Fruit fly (Drosophila melanogaster) whole organism, embryonic: ENCODE measurements around the gene Gr64b.
A peak's percentile ranks its signal among the peaks of the same experiment; 100 is the strongest.

Experiments
- Adf1 ChIP-seq: fragments of 200-800 bp; sonication (Bioruptor generic); IDR thresholded peaks from 2 replicates; pipeline ENCODE4 v1.3.6; 2022; ENCODE audit warnings: missing biosample characterization, missing genetic modification characterization
- Asciz ChIP-seq: fragments of 200-800 bp; sonication (Bioruptor generic); optimal IDR thresholded peaks from 2 replicates; lab custom pipeline; 2017; ENCODE audit warnings: missing biosample characterization, mild to moderate bottlenecking, missing genetic modification characterization, missing genetic modification reagents
- Awh ChIP-seq: fragments of 200-800 bp; sonication (Bioruptor generic); IDR thresholded peaks from 2 replicates; pipeline ENCODE4, ENCODE4 v1.3.6; 2022; ENCODE audit warnings: missing biosample characterization, missing genetic modification characterization
- CG10147 ChIP-seq: fragments of 200-800 bp; sonication (Bioruptor generic); optimal IDR thresholded peaks from 2 replicates; lab custom pipeline; 2019; ENCODE audit warnings: missing biosample characterization, mild to moderate bottlenecking, missing genetic modification characterization, moderate library complexity
- CG1024 ChIP-seq: fragments of 200-800 bp; sonication (Bioruptor generic); IDR thresholded peaks from 2 replicates; pipeline ENCODE4 v1.3.6; 2022; ENCODE audit warnings: missing biosample characterization, missing genetic modification characterization
- CG10267 ChIP-seq: fragments of 200-800 bp; sonication (Bioruptor generic); optimal IDR thresholded peaks from 2 replicates; lab custom pipeline; 2018; ENCODE audit warnings: missing biosample characterization, mild to moderate bottlenecking, missing genetic modification characterization, moderate library complexity
- CG10654 ChIP-seq: fragments of 200-800 bp; sonication (Bioruptor generic); optimal IDR thresholded peaks from 2 replicates; lab custom pipeline; 2016; ENCODE audit warnings: missing biosample characterization, missing genetic modification characterization
- CG10959 ChIP-seq: fragments of 200-800 bp; sonication (Bioruptor generic); IDR thresholded peaks from 2 replicates; pipeline ENCODE4 v1.3.6; 2022; ENCODE audit warnings: missing biosample characterization, missing genetic modification characterization
- CG11456 ChIP-seq: fragments of 200-800 bp; sonication (Bioruptor generic); IDR thresholded peaks from 3 replicates; pipeline ENCODE4 v1.3.6; 2022; ENCODE audit warnings: missing biosample characterization, missing genetic modification characterization
- CG12659 ChIP-seq: fragments of 200-800 bp; sonication (Bioruptor generic); optimal IDR thresholded peaks from 3 replicates; lab custom pipeline; 2017; ENCODE audit warnings: mild to moderate bottlenecking, missing biosample characterization, missing genetic modification reagents, missing genetic modification characterization
- CG12769 ChIP-seq: fragments of 200-800 bp; sonication (Bioruptor generic); optimal IDR thresholded peaks from 2 replicates; lab custom pipeline; 2019; ENCODE audit warnings: missing biosample characterization, mild to moderate bottlenecking, missing genetic modification characterization, moderate library complexity
- CG13894 ChIP-seq: fragments of 200-800 bp; sonication (Bioruptor generic); optimal IDR thresholded peaks from 3 replicates; lab custom pipeline; 2018; ENCODE audit warnings: missing biosample characterization, mild to moderate bottlenecking, missing genetic modification characterization, moderate library complexity
- CG14965 ChIP-seq: fragments of 200-800 bp; sonication (Bioruptor generic); optimal IDR thresholded peaks from 2 replicates; lab custom pipeline; 2016; ENCODE audit warnings: missing biosample characterization, missing genetic modification characterization, borderline replicate concordance
- CG15073 ChIP-seq: fragments of 200-800 bp; sonication (Bioruptor generic); optimal IDR thresholded peaks from 2 replicates; lab custom pipeline; 2016; ENCODE audit warnings: missing biosample characterization, missing genetic modification characterization
- CG15514 ChIP-seq: fragments of 200-800 bp; sonication (Bioruptor generic); optimal IDR thresholded peaks from 3 replicates; lab custom pipeline; 2017; ENCODE audit warnings: missing biosample characterization, missing genetic modification characterization, mild to moderate bottlenecking, moderate library complexity, missing genetic modification reagents
- CG15696 ChIP-seq: fragments of 200-800 bp; sonication (Bioruptor generic); optimal IDR thresholded peaks from 2 replicates; lab custom pipeline; 2019; ENCODE audit warnings: missing biosample characterization, mild to moderate bottlenecking, missing genetic modification characterization, moderate library complexity
- CG17829 ChIP-seq: fragments of 200-800 bp; optimal IDR thresholded peaks from 2 replicates; lab custom pipeline; 2019; ENCODE audit warnings: missing biosample characterization, mild to moderate bottlenecking, missing genetic modification characterization, moderate library complexity
- CG2202 ChIP-seq: fragments of 200-800 bp; sonication (Bioruptor generic); optimal IDR thresholded peaks from 2 replicates; lab custom pipeline; 2018; ENCODE audit warnings: missing biosample characterization, mild to moderate bottlenecking, missing genetic modification characterization
- CG7372 ChIP-seq: fragments of 200-800 bp; sonication (Bioruptor generic); IDR thresholded peaks from 2 replicates; pipeline ENCODE4 v1.3.6; 2022; ENCODE audit warnings: missing biosample characterization, missing genetic modification characterization
- CG9609 ChIP-seq: fragments of 200-800 bp; sonication (Bioruptor generic); optimal IDR thresholded peaks from 3 replicates; lab custom pipeline; 2016; ENCODE audit warnings: missing biosample characterization, missing genetic modification characterization
- CG9817 ChIP-seq: fragments of 200-800 bp; sonication (Bioruptor generic); optimal IDR thresholded peaks from 2 replicates; lab custom pipeline; 2018; ENCODE audit warnings: missing biosample characterization, mild to moderate bottlenecking, missing genetic modification characterization, moderate library complexity
- Chrac-16 ChIP-seq: fragments of 200-800 bp; sonication (Bioruptor generic); optimal IDR thresholded peaks from 3 replicates; lab custom pipeline; 2016; ENCODE audit warnings: missing biosample characterization, missing genetic modification characterization
- Gug ChIP-seq: fragments of 200-800 bp; sonication (Bioruptor generic); IDR thresholded peaks from 4 replicates; pipeline ENCODE4 v1.3.6; 2022; ENCODE audit warnings: missing biosample characterization, missing genetic modification characterization
- Hmx ChIP-seq: fragments of 200-800 bp; sonication (Bioruptor generic); optimal IDR thresholded peaks from 2 replicates; lab custom pipeline; 2016; ENCODE audit warnings: missing biosample characterization, missing genetic modification characterization
- MBD-R2 ChIP-seq: fragments of 200-800 bp; sonication (Bioruptor generic); IDR thresholded peaks from 2 replicates; pipeline ENCODE4 v1.3.6; 2022; ENCODE audit warnings: missing biosample characterization, missing genetic modification characterization
- NC2α ChIP-seq: fragments of 200-800 bp; sonication (Bioruptor generic); optimal IDR thresholded peaks from 2 replicates; lab custom pipeline; 2016; ENCODE audit warnings: missing biosample characterization, missing genetic modification characterization
- Nf-YA ChIP-seq: fragments of 200-800 bp; sonication (Bioruptor generic); IDR thresholded peaks from 2 replicates; pipeline ENCODE4 v1.3.6; 2022; ENCODE audit warnings: missing biosample characterization, missing genetic modification characterization
- Optix ChIP-seq: fragments of 200-800 bp; sonication (Bioruptor generic); IDR thresholded peaks from 3 replicates; pipeline ENCODE4 v1.3.6; 2022; ENCODE audit warnings: missing biosample characterization, missing genetic modification characterization
- Poxn ChIP-seq: fragments of 200-800 bp; sonication (Bioruptor generic); IDR thresholded peaks from 2 replicates; pipeline ENCODE4 v1.3.6; 2022; ENCODE audit warnings: missing biosample characterization, missing genetic modification characterization
- ato ChIP-seq: fragments of 200-800 bp; sonication (Bioruptor generic); IDR thresholded peaks from 2 replicates; pipeline ENCODE4 v1.3.6; 2022; ENCODE audit warnings: missing biosample characterization, missing genetic modification characterization; ENCODE audit not compliant: partially characterized antibody
- bcd ChIP-seq: fragments of 200-800 bp; sonication (Bioruptor generic); optimal IDR thresholded peaks from 2 replicates; lab custom pipeline; 2017; ENCODE audit warnings: missing biosample characterization, mild to moderate bottlenecking, missing genetic modification characterization
- cato ChIP-seq: fragments of 200-800 bp; sonication (Bioruptor generic); optimal IDR thresholded peaks from 2 replicates; lab custom pipeline; 2016; ENCODE audit warnings: missing biosample characterization, missing genetic modification characterization, borderline replicate concordance
- dimm ChIP-seq: fragments of 200-800 bp; sonication (Bioruptor generic); IDR thresholded peaks from 2 replicates; pipeline ENCODE4 v1.3.6; 2022; ENCODE audit warnings: missing biosample characterization, missing genetic modification characterization
- exex ChIP-seq: fragments of 200-800 bp; sonication (Bioruptor generic); optimal IDR thresholded peaks from 4 replicates; lab custom pipeline; 2018; ENCODE audit warnings: missing biosample characterization, mild to moderate bottlenecking, missing genetic modification characterization, moderate library complexity
- gsb-n ChIP-seq: fragments of 200-800 bp; sonication (Bioruptor generic); optimal IDR thresholded peaks from 3 replicates; lab custom pipeline; 2018; ENCODE audit warnings: missing biosample characterization, mild to moderate bottlenecking, missing genetic modification characterization
- gt ChIP-seq: fragments of 200-800 bp; sonication (Bioruptor generic); IDR thresholded peaks from 2 replicates; pipeline ENCODE4 v1.3.6; 2022; ENCODE audit warnings: missing biosample characterization, missing genetic modification characterization
- hkb ChIP-seq, 2 experiments: fragments of 200-800 bp in 1 of 2; fragments of >200 bp in 1 of 2; sonication (Bioruptor generic) in 1 of 2; IDR thresholded peaks in 1 of 2; optimal IDR thresholded peaks in 1 of 2; 2 replicates each; pipeline versions ENCODE4 v1.3.6 to Lab custom; 2017 to 2022; ENCODE audit warnings: missing biosample characterization in 1 of 2, missing genetic modification characterization in 1 of 2
- nerfin-1 ChIP-seq: fragments of 200-800 bp; sonication (Bioruptor generic); optimal IDR thresholded peaks from 3 replicates; lab custom pipeline; 2019; ENCODE audit warnings: missing biosample characterization, mild to moderate bottlenecking, missing genetic modification characterization, moderate library complexity
- p53 ChIP-seq: fragments of 200-800 bp; sonication (Bioruptor generic); optimal IDR thresholded peaks from 2 replicates; lab custom pipeline; 2016; ENCODE audit warnings: missing biosample characterization, missing genetic modification characterization
- phol ChIP-seq: fragments of 200-800 bp; sonication (Bioruptor generic); optimal IDR thresholded peaks from 3 replicates; lab custom pipeline; 2018; ENCODE audit warnings: missing biosample characterization, mild to moderate bottlenecking, missing genetic modification characterization, moderate library complexity
- prd ChIP-seq, 3 experiments: fragments of >200 bp in 2 of 3; fragments of 200-800 bp in 1 of 3; sonication (Bioruptor generic) in 1 of 3; optimal IDR thresholded peaks in 2 of 3; IDR thresholded peaks in 1 of 3; 2 replicates in 2 of 3; 3 replicates in 1 of 3; pipeline versions ENCODE4 v1.3.6 to Lab custom; 2017 to 2022; ENCODE audit warnings: missing biosample characterization in 1 of 3, missing genetic modification characterization in 1 of 3
- ro ChIP-seq: fragments of 200-800 bp; sonication (Bioruptor generic); IDR thresholded peaks from 2 replicates; pipeline ENCODE4 v1.3.6; 2022; ENCODE audit warnings: missing biosample characterization, missing genetic modification characterization
- run ChIP-seq: fragments of 200-800 bp; sonication (Bioruptor generic); optimal IDR thresholded peaks from 3 replicates; lab custom pipeline; 2018; ENCODE audit warnings: missing biosample characterization, mild to moderate bottlenecking, missing genetic modification characterization
- salm ChIP-seq: fragments of 200-800 bp; sonication (Bioruptor generic); optimal IDR thresholded peaks from 2 replicates; lab custom pipeline; 2018; ENCODE audit warnings: missing biosample characterization, mild to moderate bottlenecking, missing genetic modification characterization
- slou ChIP-seq: fragments of 200-800 bp; sonication (Bioruptor generic); optimal IDR thresholded peaks from 3 replicates; lab custom pipeline; 2016; ENCODE audit warnings: missing biosample characterization, missing genetic modification characterization
- sna ChIP-seq: fragments of 200-800 bp; sonication (Bioruptor generic); IDR thresholded peaks from 2 replicates; pipeline ENCODE4 v1.3.6; 2022; ENCODE audit warnings: missing biosample characterization, missing genetic modification characterization; ENCODE audit not compliant: partially characterized antibody
- stc ChIP-seq: fragments of 200-800 bp; sonication (Bioruptor generic); IDR thresholded peaks from 2 replicates; pipeline ENCODE4 v1.3.6; 2022; ENCODE audit warnings: missing biosample characterization, missing genetic modification characterization
- trh ChIP-seq: fragments of 200-800 bp; sonication (Bioruptor generic); optimal IDR thresholded peaks from 2 replicates; lab custom pipeline; 2016; ENCODE audit warnings: missing biosample characterization, missing genetic modification characterization
- vfl ChIP-seq: fragments of 200-800 bp; sonication (Bioruptor generic); optimal IDR thresholded peaks from 2 replicates; lab custom pipeline; 2016; ENCODE audit warnings: missing biosample characterization, missing genetic modification characterization
- wdn ChIP-seq: fragments of 200-800 bp; sonication (Bioruptor generic); IDR thresholded peaks from 2 replicates; pipeline ENCODE4 v1.3.6; 2022; ENCODE audit warnings: missing biosample characterization, missing genetic modification characterization

The Gr64b gene

dm6 chr3L:4070996-4071379 lies 42.6 kb downstream of the Gr64b start (continued):
- no peak for TF ChIP-seq Adf1
- TF ChIP-seq Nf-YA = 0 out of 2 replicates have a peak, but pooled peaks have one; percentile 8
- TF ChIP-seq trh (GFP tag; lab: Kevin White, UChicago) = no peak
- peak; percentile 43; the same call in 1 of the 2 replicates for TF ChIP-seq CG10959
- peak; percentile 29 for TF ChIP-seq CG10147
- TF ChIP-seq CG7372 (GFP tag; lab: Robert Waterston, UW) = no peak
- TF ChIP-seq Optix (GFP tag; lab: Robert Waterston, UW) = peak; percentile 13; the same call in 1 of the 3 replicates
- TF ChIP-seq Asciz = peak; percentile 22
- TF ChIP-seq hkb (optimal IDR thresholded peaks at IDR 0.05; lab: Kevin White, UChicago) = no peak
- TF ChIP-seq hkb (GFP tag; IDR thresholded peaks at IDR 0.05; lab: Robert Waterston, UW) = peak; percentile 80
- no peak for TF ChIP-seq CG2202 (tag; lab: Kevin White, UChicago)
- 0 out of 2 replicates have a peak, but pooled peaks have one; percentile 28 for TF ChIP-seq dimm (GFP tag; lab: Robert Waterston, UW)
- TF ChIP-seq Chrac-16 (GFP tag; lab: Kevin White, UChicago) = peak; percentile 12
- no peak for TF ChIP-seq cato
- no peak for TF ChIP-seq nerfin-1 (tag; lab: Kevin White, UChicago)
- no peak for TF ChIP-seq CG15696 (tag; lab: Kevin White, UChicago)
- TF ChIP-seq run (tag; lab: Kevin White, UChicago) = no peak
- peak; percentile 31 for TF ChIP-seq slou (GFP tag; lab: Kevin White, UChicago)
- TF ChIP-seq NC2α = no peak
- TF ChIP-seq Poxn (GFP tag; lab: Robert Waterston, UW) = peak; percentile 37; the same call in 1 of the 2 replicates
- peak; percentile 79 for TF ChIP-seq CG11456
- peak; percentile 28; the same call in 1 of the 2 replicates for TF ChIP-seq ro (GFP tag; lab: Robert Waterston, UW)
- TF ChIP-seq MBD-R2 (GFP tag; lab: Robert Waterston, UW) = peak; percentile 34
- TF ChIP-seq CG13894 = no peak
- peak; percentile 50 for TF ChIP-seq CG10654 (GFP tag; lab: Kevin White, UChicago)
- no peak for TF ChIP-seq gt (GFP tag; lab: Robert Waterston, UW)
- no peak for TF ChIP-seq wdn
- no peak for TF ChIP-seq sna (GFP tag; lab: Robert Waterston, UW)
- TF ChIP-seq CG12659 (GFP tag; lab: Kevin White, UChicago) = no peak
- no peak for TF ChIP-seq salm (tag; lab: Kevin White, UChicago)
- TF ChIP-seq exex (tag; lab: Kevin White, UChicago) = no peak
- TF ChIP-seq CG15073 = no peak
- no peak for TF ChIP-seq CG10267 (tag; lab: Kevin White, UChicago)
- no peak for TF ChIP-seq prd (optimal IDR thresholded peaks at IDR 0.05; lab: Kevin White, UChicago)
- TF ChIP-seq prd (GFP tag; IDR thresholded peaks at IDR 0.05; lab: Robert Waterston, UW) = peak; percentile 66
- peak; percentile 56 for TF ChIP-seq CG9817 (tag; lab: Kevin White, UChicago)
- peak; percentile 31 for TF ChIP-seq phol
- peak; percentile 6 for TF ChIP-seq Hmx
- TF ChIP-seq CG17829 (tag; lab: Kevin White, UChicago) = no peak
- peak; percentile 76 for TF ChIP-seq stc
- peak; percentile 89 for TF ChIP-seq CG12769 (tag; lab: Kevin White, UChicago)
- no peak for TF ChIP-seq CG14965
- TF ChIP-seq gsb-n (tag; lab: Kevin White, UChicago) = no peak
- TF ChIP-seq p53 (GFP tag; lab: Kevin White, UChicago) = no peak
- TF ChIP-seq Awh (GFP tag; lab: Robert Waterston, UW) = peak; percentile 68
- no peak for TF ChIP-seq ato
- TF ChIP-seq vfl (GFP tag; lab: Kevin White, UChicago) = peak; percentile 34
- TF ChIP-seq CG15514 (GFP tag; lab: Kevin White, UChicago) = peak; percentile 50
- peak; percentile 39 for TF ChIP-seq bcd (GFP tag; lab: Kevin White, UChicago)
- peak; percentile 78 for TF ChIP-seq Gug (GFP tag; lab: Robert Waterston, UW)
- peak; percentile 45 for TF ChIP-seq CG9609 (GFP tag; lab: Kevin White, UChicago)
- peak; percentile 56; the same call in 1 of the 2 replicates for TF ChIP-seq CG1024 (GFP tag; lab: Robert Waterston, UW)
